Fruit fly (Drosophila melanogaster): ENCODE measurements around the gene Sh.

Sh gene

dm6 chrX:18063144-18063772 lies at the start of gene Sh (continued):
- TF ChIP-seq Ada2b (GFP tag; IDR thresholded peaks at IDR 0.05), result no peak
- TF ChIP-seq CG11560 (tag; IDR thresholded peaks at IDR 0.05), result no peak
- no peak for TF ChIP-seq Rx (GFP tag; IDR thresholded peaks at IDR 0.05)

dm6 chrX:18108676-18109075 lies 45.6 kb upstream of the Sh start:
- TF ChIP-seq Dref (GFP tag; IDR thresholded peaks at IDR 0.05) (0 out of 2 replicates have a peak, but pooled peaks have one; percentile 35), vnd (GFP tag; IDR thresholded peaks at IDR 0.05; ENCODE audit: partially characterized antibody) (no peak), Nf-YB (GFP tag; optimal IDR thresholded peaks at IDR 0.05) (no peak), CG32532 (GFP tag; IDR thresholded peaks at IDR 0.05) (no peak), Dfd (GFP tag; optimal IDR thresholded peaks at IDR 0.05) (no peak), PHDP (tag; optimal IDR thresholded peaks at IDR 0.05) (no peak), CG15479 (GFP tag; optimal IDR thresholded peaks at IDR 0.05) (no peak), bigmax (GFP tag; optimal IDR thresholded peaks at IDR 0.05) (peak; percentile 79), Ravus (GFP tag; IDR thresholded peaks at IDR 0.05) (no peak), en (GFP tag; optimal IDR thresholded peaks at IDR 0.05) (no peak), CG1792 (GFP tag; optimal IDR thresholded peaks at IDR 0.05) (no peak), CG12942 (GFP tag; optimal IDR thresholded peaks at IDR 0.05) (no peak), nmo (GFP tag; optimal IDR thresholded peaks at IDR 0.05) (no peak), CG11247 (GFP tag; IDR thresholded peaks at IDR 0.05) (no peak), CG2120 (GFP tag; optimal IDR thresholded peaks at IDR 0.05) (no peak), CG2199 (GFP tag; IDR thresholded peaks at IDR 0.05) (no peak), CG32772 (GFP tag; IDR thresholded peaks at IDR 0.05) (no peak), HHEX (GFP tag; optimal IDR thresholded peaks at IDR 0.05) (no peak), Doc3 (GFP tag; IDR thresholded peaks at IDR 0.05; ENCODE audit: partially characterized antibody) (no peak), CG8290 (GFP tag; optimal IDR thresholded peaks at IDR 0.05) (peak; percentile 58), CG8290 (tag; optimal IDR thresholded peaks at IDR 0.05) (no peak), Mad (GFP tag; optimal IDR thresholded peaks at IDR 0.05) (no peak)

dm6 chrX:18106686-18107085 lies 43.6 kb upstream of the Sh start:
- TF ChIP-seq nerfin-2 (GFP tag; IDR thresholded peaks at IDR 0.05; ENCODE audit: partially characterized antibody) (peak; percentile 58; the same call in 1 of the 2 replicates), hb (GFP tag; IDR thresholded peaks at IDR 0.05; ENCODE audit: partially characterized antibody) (peak; percentile 53; the same call in 1 of the 3 replicates), Ets97D (GFP tag; optimal IDR thresholded peaks at IDR 0.05) (no peak), CG16813 (GFP tag; IDR thresholded peaks at IDR 0.05; ENCODE audit: partially characterized antibody) (peak; percentile 31; the same call in 1 of the 3 replicates), Antp (GFP tag; optimal IDR thresholded peaks at IDR 0.05) (no peak), CG34224 (GFP tag; IDR thresholded peaks at IDR 0.05; ENCODE audit: partially characterized antibody) (0 out of 3 replicates have a peak, but pooled peaks have one; percentile 9), Dref (GFP tag; IDR thresholded peaks at IDR 0.05) (no peak), vfl (GFP tag; optimal IDR thresholded peaks at IDR 0.05) (no peak), E2f2 (GFP tag; IDR thresholded peaks at IDR 0.05) (0 out of 2 replicates have a peak, but pooled peaks have one; percentile 21), lbe (GFP tag; optimal IDR thresholded peaks at IDR 0.05) (no peak), CG1529 (GFP tag; optimal IDR thresholded peaks at IDR 0.05) (no peak), CG6683 (GFP tag; optimal IDR thresholded peaks at IDR 0.05) (no peak), Med (GFP tag) (peak; percentile 10), Scr (GFP tag; IDR thresholded peaks at IDR 0.05; ENCODE audit: partially characterized antibody) (no peak), Dll (GFP tag; IDR thresholded peaks at IDR 0.05; ENCODE audit: partially characterized antibody) (peak; percentile 20; the same call in 1 of the 4 replicates), Asciz (GFP tag; optimal IDR thresholded peaks at IDR 0.05) (no peak), Hr3 (GFP tag; optimal IDR thresholded peaks at IDR 0.05) (no peak), HLH4C (GFP tag; IDR thresholded peaks at IDR 0.05; ENCODE audit: partially characterized antibody) (peak; percentile 47; the same call in 1 of the 3 replicates), BEAF-32 (GFP tag; optimal IDR thresholded peaks at IDR 0.05) (peak; percentile 7)

Measured in whole organism, embryonic.